Worm (Caenorhabditis elegans): ENCODE results near the gene F33G12.7.
A peak's percentile ranks its signal among the peaks of the same experiment; 100 is the strongest.

Gene F33G12.7

DNA sequence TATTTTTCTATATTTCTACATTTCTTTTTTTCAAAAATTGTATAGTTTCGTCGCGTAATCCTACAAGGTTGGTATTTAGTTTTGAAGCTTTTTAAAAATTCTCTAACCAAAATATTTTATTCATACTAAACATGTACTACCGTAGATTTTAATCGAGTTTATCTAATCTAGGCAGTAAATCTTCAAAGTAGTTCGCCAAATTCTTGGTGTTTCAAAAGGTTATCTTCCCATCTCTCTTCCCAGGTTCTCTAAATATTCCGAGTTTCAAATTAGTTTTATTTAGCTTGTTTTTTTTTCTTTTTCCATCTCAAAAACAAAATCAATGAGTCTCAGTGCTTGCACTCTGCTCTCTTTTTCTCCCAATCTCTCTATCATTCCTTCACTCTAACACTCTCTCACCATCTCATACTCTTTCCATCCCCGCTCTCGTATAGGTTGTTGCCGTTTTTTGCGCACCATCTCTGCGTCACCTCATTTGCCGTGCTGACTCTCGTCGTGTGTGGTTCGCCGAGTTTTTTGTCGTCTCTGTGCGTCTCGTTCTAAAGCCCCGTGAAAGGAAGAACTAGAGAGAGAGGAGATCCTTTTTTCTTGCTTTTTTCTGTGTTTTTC, 23.4 kb downstream of the F33G12.7 start (continued):
- TF ChIP-seq F57C9.4 (tag; optimal IDR thresholded peaks at IDR 0.05) (no peak), fkh-3 (tag; optimal IDR thresholded peaks at IDR 0.05) (no peak), egl-18 (GFP tag; IDR thresholded peaks at IDR 0.05) (no peak), B0336.3 (GFP tag; IDR thresholded peaks at IDR 0.05) (no peak), Y53F4B.3 (GFP tag; IDR thresholded peaks at IDR 0.05) (no peak), C17E4.6 (GFP tag; IDR thresholded peaks at IDR 0.05) (no peak), F37B4.10 (GFP tag; IDR thresholded peaks at IDR 0.05) (no peak), ztf-22 (GFP tag; optimal IDR thresholded peaks at IDR 0.05) (no peak), lin-54 (GFP tag; optimal IDR thresholded peaks at IDR 0.05) (no peak), cebp-1 (GFP tag; IDR thresholded peaks at IDR 0.05) (no peak), cebp-1 (tag; optimal IDR thresholded peaks at IDR 0.05) (peak; percentile 66), nhr-179 (tag; optimal IDR thresholded peaks at IDR 0.05) (no peak), D2030.7 (GFP tag; IDR thresholded peaks at IDR 0.05) (no peak), bed-2 (GFP tag; IDR thresholded peaks at IDR 0.05) (no peak), snpc-1.1 (tag; optimal IDR thresholded peaks at IDR 0.05; ENCODE audit: insufficient read depth) (no peak), dpff-1 (tag; optimal IDR thresholded peaks at IDR 0.05) (no peak), ceh-40 (GFP tag; IDR thresholded peaks at IDR 0.05) (no peak), nhr-120 (GFP tag; IDR thresholded peaks at IDR 0.05) (no peak), ztf-28 (GFP tag; IDR thresholded peaks at IDR 0.05) (no peak), sptf-2 (GFP tag; optimal IDR thresholded peaks at IDR 0.05) (no peak), ama-1 (optimal IDR thresholded peaks at IDR 0.05) (no peak), ama-1 (GFP tag; optimal IDR thresholded peaks at IDR 0.05) (no peak), hmg-20 (GFP tag; IDR thresholded peaks at IDR 0.05) (no peak), snpc-1.3 (tag; optimal IDR thresholded peaks at IDR 0.05; ENCODE audit: insufficient read depth) (no peak), ccch-3 (GFP tag; optimal IDR thresholded peaks at IDR 0.05) (no peak), efl-1 (GFP tag; optimal IDR thresholded peaks at IDR 0.05) (no peak), dox-1 (GFP tag; IDR thresholded peaks at IDR 0.05) (peak; percentile 60), tbx-9 (tag; optimal IDR thresholded peaks at IDR 0.05; ENCODE audit: borderline replicate concordance) (no peak), ztf-26 (tag; optimal IDR thresholded peaks at IDR 0.05) (no peak), madf-8 (GFP tag; conservative IDR thresholded peaks at IDR 0.05) (no peak), pha-4 (tag; optimal IDR thresholded peaks at IDR 0.05) (no peak), B0035.1 (tag; optimal IDR thresholded peaks at IDR 0.05) (no peak), T07F8.4 (tag; optimal IDR thresholded peaks at IDR 0.05) (no peak), attf-6 (GFP tag; IDR thresholded peaks at IDR 0.05) (no peak), rcor-1 (GFP tag; IDR thresholded peaks at IDR 0.05) (no peak), Y53G8AR.9 (GFP tag; conservative IDR thresholded peaks at IDR 0.05) (no peak), hlh-12 (tag; optimal IDR thresholded peaks at IDR 0.05) (no peak), T26A5.8 (tag; optimal IDR thresholded peaks at IDR 0.05) (no peak), ztf-3 (GFP tag; optimal IDR thresholded peaks at IDR 0.05) (no peak), B0019.2 (GFP tag; conservative IDR thresholded peaks at IDR 0.05) (no peak), ztf-18 (tag; optimal IDR thresholded peaks at IDR 0.05) (peak; percentile 17), sdz-38 (tag; optimal IDR thresholded peaks at IDR 0.05) (no peak), ceh-91 (GFP tag; IDR thresholded peaks at IDR 0.05) (no peak), F10E7.11 (tag; optimal IDR thresholded peaks at IDR 0.05) (no peak), unc-62 (GFP tag; optimal IDR thresholded peaks at IDR 0.05) (no peak), zim-3 (tag; optimal IDR thresholded peaks at IDR 0.05) (no peak), hlh-26 (GFP tag; conservative IDR thresholded peaks at IDR 0.05) (no peak), mel-28 (tag; optimal IDR thresholded peaks at IDR 0.05; ENCODE audit: borderline replicate concordance) (no peak), hsf-1 (GFP tag; IDR thresholded peaks at IDR 0.05) (no peak), sea-2 (GFP tag; IDR thresholded peaks at IDR 0.05) (no peak)

All from whole organism, young adult.